Fruit fly (Drosophila melanogaster) whole organism, wandering third instar larva: Measurements from ENCODE around the gene CG12617.

ENCODE experiments used
- Abd-B ChIP-seq: fragments of >200 bp; optimal IDR thresholded peaks from 2 replicates; lab custom pipeline; 2017; ENCODE audit warnings: missing biosample characterization, missing genetic modification characterization
- CG9705 ChIP-seq: fragments of 200-800 bp; sonication (Bioruptor generic); optimal IDR thresholded peaks from 2 replicates; lab custom pipeline; 2018; ENCODE audit warnings: missing biosample characterization, mild to moderate bottlenecking, missing genetic modification characterization
- Dfd ChIP-seq: fragments of >200 bp; optimal IDR thresholded peaks from 2 replicates; lab custom pipeline; 2017; ENCODE audit warnings: missing biosample characterization, missing genetic modification characterization
- Dif ChIP-seq: fragments of 200-275, 200-300 bp; sonication (Bioruptor generic); optimal IDR thresholded peaks from 2 replicates; lab custom pipeline; 2018; ENCODE audit warnings: missing biosample characterization, missing genetic modification characterization; ENCODE audit not compliant: partially characterized antibody
- GATAd ChIP-seq: sonication (Bioruptor generic); optimal IDR thresholded peaks from 2 replicates; lab custom pipeline; 2016; ENCODE audit warnings: missing biosample characterization, missing genetic modification characterization
- HLH106 ChIP-seq: fragments of 200-800 bp; optimal IDR thresholded peaks from 3 replicates; lab custom pipeline; 2019; ENCODE audit warnings: missing biosample characterization, mild to moderate bottlenecking, missing genetic modification characterization, moderate library complexity
- Hnf4 ChIP-seq: fragments of 200-800 bp; sonication (Bioruptor generic); optimal IDR thresholded peaks from 2 replicates; lab custom pipeline; 2016; ENCODE audit warnings: missing biosample characterization, mild to moderate bottlenecking, missing genetic modification characterization
- Hr78 ChIP-seq: fragments of >200 bp; optimal IDR thresholded peaks from 2 replicates; lab custom pipeline; 2017; ENCODE audit warnings: missing biosample characterization, missing genetic modification characterization
- Hr83 ChIP-seq: fragments of 200-300 bp; sonication (Bioruptor generic); optimal IDR thresholded peaks from 2 replicates; lab custom pipeline; 2016; ENCODE audit warnings: missing biosample characterization, mild to moderate bottlenecking, missing genetic modification characterization, moderate library complexity; ENCODE audit not compliant: poor library complexity, severe bottlenecking
- Jra ChIP-seq: sonication (Bioruptor generic); optimal IDR thresholded peaks from 2 replicates; lab custom pipeline; 2016; ENCODE audit warnings: missing biosample characterization, missing genetic modification characterization
- Mio ChIP-seq: sonication (Bioruptor generic); optimal IDR thresholded peaks from 2 replicates; lab custom pipeline; 2016; ENCODE audit warnings: missing biosample characterization, missing genetic modification characterization
- Myc ChIP-seq: fragments of >200 bp; optimal IDR thresholded peaks from 2 replicates; lab custom pipeline; 2017
- N ChIP-seq: fragments of >200 bp; optimal IDR thresholded peaks from 2 replicates; lab custom pipeline; 2018; ENCODE audit warnings: missing biosample characterization, missing external identifiers, missing genetic modification characterization
- OdsH ChIP-seq: fragments of 200-800 bp; sonication (Bioruptor generic); optimal IDR thresholded peaks from 2 replicates; lab custom pipeline; 2016; ENCODE audit warnings: missing biosample characterization, mild to moderate bottlenecking, missing genetic modification characterization
- Rel ChIP-seq, 2 experiments: fragments of 200-800 bp; sonication (Bioruptor generic) in 1 of 2; optimal IDR thresholded peaks; 2 replicates in 1 of 2; 3 replicates in 1 of 2; lab custom pipeline; 2016 to 2019; ENCODE audit warnings: mild to moderate bottlenecking in 2 of 2, missing biosample characterization in 2 of 2, missing genetic modification characterization in 2 of 2, moderate library complexity in 1 of 2
- Sp1 ChIP-seq: fragments of 200-800 bp; sonication (Bioruptor generic); optimal IDR thresholded peaks from 3 replicates; lab custom pipeline; 2019; ENCODE audit warnings: missing biosample characterization, mild to moderate bottlenecking, missing genetic modification characterization, moderate library complexity
- Vsx2 ChIP-seq: fragments of 200-300, 225-300 bp; sonication (Bioruptor generic); optimal IDR thresholded peaks from 2 replicates; lab custom pipeline; 2018; ENCODE audit warnings: missing biosample characterization, missing genetic modification characterization; ENCODE audit not compliant: partially characterized antibody
- br ChIP-seq: fragments of 200-800 bp; sonication (Bioruptor generic); optimal IDR thresholded peaks from 2 replicates; lab custom pipeline; 2016; ENCODE audit warnings: missing biosample characterization, missing genetic modification characterization
- brk ChIP-seq: fragments of 200-800 bp; sonication (Bioruptor generic); optimal IDR thresholded peaks from 2 replicates; lab custom pipeline; 2016; ENCODE audit warnings: missing biosample characterization, mild to moderate bottlenecking, missing genetic modification characterization
- dl ChIP-seq, 2 experiments: fragments of 175-275, 200-275 bp in 1 of 2; fragments of 200-275 bp in 1 of 2; sonication (Bioruptor generic); optimal IDR thresholded peaks; lab custom pipeline; 2018; ENCODE audit warnings: mild to moderate bottlenecking in 2 of 2, missing biosample characterization in 2 of 2, missing genetic modification characterization in 2 of 2, moderate library complexity in 2 of 2; ENCODE audit not compliant: partially characterized antibody in 2 of 2, insufficient read depth in 1 of 2
- dmrt93B ChIP-seq: fragments of 200-800 bp; sonication (Bioruptor generic); optimal IDR thresholded peaks from 2 replicates; lab custom pipeline; 2018; ENCODE audit warnings: missing biosample characterization, mild to moderate bottlenecking, missing genetic modification characterization
- dsf ChIP-seq: sonication (Bioruptor generic); optimal IDR thresholded peaks from 2 replicates; lab custom pipeline; 2016; ENCODE audit warnings: missing biosample characterization, missing genetic modification characterization, borderline replicate concordance
- foxo ChIP-seq, 2 experiments: fragments of 200-800 bp; sonication (Bioruptor generic); optimal IDR thresholded peaks; 2 replicates in 1 of 2; 3 replicates in 1 of 2; lab custom pipeline; 2016 to 2017; ENCODE audit warnings: missing biosample characterization in 2 of 2, missing genetic modification characterization in 2 of 2
- fru ChIP-seq: fragments of 200-800 bp; sonication (Bioruptor generic); optimal IDR thresholded peaks from 3 replicates; lab custom pipeline; 2016; ENCODE audit warnings: missing biosample characterization, mild to moderate bottlenecking, missing genetic modification characterization
- h ChIP-seq: fragments of 200-800 bp; sonication (Bioruptor generic); optimal IDR thresholded peaks from 3 replicates; lab custom pipeline; 2016; ENCODE audit warnings: missing biosample characterization, mild to moderate bottlenecking, missing genetic modification characterization
- jim ChIP-seq: fragments of 175-275, 200-325 bp; sonication (Bioruptor generic); optimal IDR thresholded peaks from 2 replicates; lab custom pipeline; 2016; ENCODE audit warnings: missing biosample characterization, mild to moderate bottlenecking, missing genetic modification characterization
- lola ChIP-seq: fragments of >200 bp; optimal IDR thresholded peaks from 2 replicates; lab custom pipeline; 2017; ENCODE audit warnings: missing biosample characterization, missing genetic modification characterization
- pan ChIP-seq: fragments of >200 bp; optimal IDR thresholded peaks from 2 replicates; lab custom pipeline; 2017
- psq ChIP-seq: fragments of 200-800 bp; sonication (Bioruptor generic); optimal IDR thresholded peaks from 3 replicates; lab custom pipeline; 2017; ENCODE audit warnings: missing biosample characterization, mild to moderate bottlenecking, missing genetic modification characterization, moderate library complexity
- rgr ChIP-seq: fragments of 200-800 bp; sonication (Bioruptor generic); optimal IDR thresholded peaks from 3 replicates; lab custom pipeline; 2016; ENCODE audit warnings: missing biosample characterization, mild to moderate bottlenecking, missing genetic modification characterization
- sage ChIP-seq: fragments of 200-800 bp; sonication (Bioruptor generic); optimal IDR thresholded peaks from 2 replicates; lab custom pipeline; 2016; ENCODE audit warnings: missing biosample characterization, mild to moderate bottlenecking, missing genetic modification characterization
- sv ChIP-seq: fragments of 200-800 bp; sonication (Bioruptor generic); optimal IDR thresholded peaks from 3 replicates; lab custom pipeline; 2016; ENCODE audit warnings: missing biosample characterization, missing genetic modification characterization
- tai ChIP-seq: sonication (Bioruptor generic); optimal IDR thresholded peaks from 2 replicates; lab custom pipeline; 2016; ENCODE audit warnings: missing biosample characterization, missing genetic modification characterization
- usp ChIP-seq: fragments of >200 bp; optimal IDR thresholded peaks from 2 replicates; lab custom pipeline; 2017; ENCODE audit warnings: missing biosample characterization, missing genetic modification characterization
- woc ChIP-seq: sonication (Bioruptor generic); optimal IDR thresholded peaks from 2 replicates; lab custom pipeline; 2016; ENCODE audit warnings: missing biosample characterization, mild to moderate bottlenecking, missing genetic modification characterization

Gene CG12617

DNA sequence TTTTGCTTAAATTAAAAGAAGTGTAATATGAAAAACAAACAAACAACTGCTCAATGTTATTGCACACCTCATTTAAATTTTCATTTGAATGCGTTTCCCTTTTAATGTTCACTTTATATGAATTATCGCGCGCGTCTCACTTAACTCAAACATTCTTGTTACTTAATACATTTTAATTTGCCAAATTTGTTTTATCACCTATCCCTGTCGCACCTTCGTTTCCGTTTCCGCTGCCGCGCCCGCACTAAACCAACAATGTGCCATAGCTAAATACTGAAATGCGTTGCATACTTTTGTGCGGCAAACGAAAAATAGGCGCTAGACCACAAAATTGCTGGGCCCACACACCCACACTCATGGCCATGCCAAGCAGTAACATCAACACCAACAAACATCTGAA is 7.3 kb upstream of the CG12617 start:
- TF ChIP-seq Sp1 (peak; percentile 52), HLH106 (peak; percentile 37), foxo (GFP tag; optimal IDR thresholded peaks at IDR 0.05; lab: Kevin White, UChicago) (peak in 1 of 2 experiments; percentile 21), Hr78 (no peak), tai (peak; percentile 36), Rel (GFP tag; optimal IDR thresholded peaks at IDR 0.05; lab: Kevin White, UChicago) (no peak), Rel (tag; optimal IDR thresholded peaks at IDR 0.05; lab: Kevin White, UChicago) (no peak), h (GFP tag; lab: Kevin White, UChicago) (no peak), dsf (GFP tag; lab: Kevin White, UChicago) (no peak), br (peak; percentile 48), Mio (GFP tag; lab: Kevin White, UChicago) (peak; percentile 1), Abd-B (GFP tag; lab: Kevin White, UChicago) (no peak), pan (no peak), brk (no peak), CG9705 (GFP tag; lab: Kevin White, UChicago) (peak; percentile 56), dmrt93B (GFP tag; lab: Kevin White, UChicago) (peak; percentile 29), Hnf4 (no peak), sage (no peak), OdsH (GFP tag; lab: Kevin White, UChicago) (no peak), N (GFP tag; lab: Kevin White, UChicago) (no peak), usp (GFP tag; lab: Kevin White, UChicago) (no peak), woc (no peak), dl (GFP tag; optimal IDR thresholded peaks at IDR 0.05; lab: Kevin White, UChicago; ENCODE audit: insufficient read depth in 1 of 2, partially characterized antibody in 2 of 2) (no peak), lola (no peak), rgr (GFP tag; lab: Kevin White, UChicago) (peak; percentile 69), Vsx2 (GFP tag; lab: Kevin White, UChicago) (no peak)

DNA sequence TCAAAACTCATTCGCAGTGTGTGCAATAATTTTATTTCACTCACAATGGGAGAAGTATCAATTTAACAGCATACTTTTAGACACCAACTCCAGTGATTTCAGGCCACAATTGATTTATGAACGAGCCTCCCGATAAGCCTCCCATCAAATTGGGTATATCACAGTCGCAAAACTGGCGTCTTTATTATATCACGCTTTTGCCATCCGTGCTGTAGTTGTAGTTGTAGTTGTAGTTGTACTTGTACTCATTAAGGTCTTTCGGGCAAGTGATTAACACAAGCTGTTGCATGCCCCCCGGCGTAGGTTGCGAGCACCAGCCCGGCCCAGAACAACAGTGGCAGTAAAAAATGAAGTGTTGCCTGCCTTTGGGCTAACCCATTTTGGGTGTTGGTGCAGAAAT is 3.8 kb upstream of the CG12617 start:
- no peak for TF ChIP-seq br
- TF ChIP-seq Rel (GFP tag; optimal IDR thresholded peaks at IDR 0.05; lab: Kevin White, UChicago), result no peak
- TF ChIP-seq Rel (tag; optimal IDR thresholded peaks at IDR 0.05; lab: Kevin White, UChicago), result no peak
- no peak for TF ChIP-seq Dfd (GFP tag; lab: Kevin White, UChicago)
- no peak for TF ChIP-seq OdsH (GFP tag; lab: Kevin White, UChicago)
- TF ChIP-seq Jra (GFP tag; lab: Kevin White, UChicago), result no peak
- no peak for TF ChIP-seq dmrt93B (GFP tag; lab: Kevin White, UChicago)
- no peak for TF ChIP-seq brk
- TF ChIP-seq lola, result no peak
- no peak for TF ChIP-seq Vsx2 (GFP tag; lab: Kevin White, UChicago)
- TF ChIP-seq sv (GFP tag; lab: Kevin White, UChicago), result no peak
- peak; percentile 59 for TF ChIP-seq Myc (lab: Kevin White, UChicago)
- no peak for TF ChIP-seq jim (GFP tag; lab: Kevin White, UChicago)
- no peak for TF ChIP-seq Dif (GFP tag; lab: Kevin White, UChicago)
- no peak for TF ChIP-seq CG9705 (GFP tag; lab: Kevin White, UChicago)
- TF ChIP-seq Mio (GFP tag; lab: Kevin White, UChicago), result no peak
- peak; percentile 71 for TF ChIP-seq N (GFP tag; lab: Kevin White, UChicago)
- TF ChIP-seq Hr83 (GFP tag; lab: Kevin White, UChicago), result no peak
- no peak for TF ChIP-seq pan
- no peak for TF ChIP-seq fru (GFP tag; lab: Kevin White, UChicago)
- TF ChIP-seq GATAd (GFP tag; lab: Kevin White, UChicago), result no peak
- TF ChIP-seq woc, result no peak
- TF ChIP-seq Abd-B (GFP tag; lab: Kevin White, UChicago), result peak; percentile 1
- no peak for TF ChIP-seq psq (GFP tag; lab: Kevin White, UChicago)
- TF ChIP-seq, all 38 proteins: peak for 3

DNA sequence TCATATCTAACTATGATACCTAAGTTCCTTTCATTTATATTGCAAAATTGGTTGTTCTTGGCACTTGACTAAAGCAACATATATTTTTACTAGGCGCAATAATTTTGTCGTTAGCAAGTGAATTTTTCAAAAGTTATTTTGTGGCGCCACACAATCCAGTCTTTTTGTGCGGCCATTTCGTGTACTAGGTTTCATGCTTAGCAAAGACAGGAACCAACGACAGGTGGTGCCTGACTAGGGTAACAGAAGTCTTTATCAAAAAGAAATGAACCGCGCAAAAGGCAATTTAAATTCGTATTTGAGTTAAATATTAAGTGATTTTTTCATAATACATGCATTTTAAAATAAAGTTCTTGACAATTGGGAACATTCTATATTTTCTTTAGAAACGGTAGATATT is 553 bp upstream of the CG12617 start:
- no peak for TF ChIP-seq Jra (GFP tag; lab: Kevin White, UChicago)
- TF ChIP-seq HLH106, result no peak
- TF ChIP-seq Myc (lab: Kevin White, UChicago), result peak; percentile 10
- no peak for TF ChIP-seq dmrt93B (GFP tag; lab: Kevin White, UChicago)
- TF ChIP-seq h (GFP tag; lab: Kevin White, UChicago), result no peak
